Worm (Caenorhabditis elegans): ENCODE data around the gene F55A4.13.

Gene F55A4.13

DNA sequence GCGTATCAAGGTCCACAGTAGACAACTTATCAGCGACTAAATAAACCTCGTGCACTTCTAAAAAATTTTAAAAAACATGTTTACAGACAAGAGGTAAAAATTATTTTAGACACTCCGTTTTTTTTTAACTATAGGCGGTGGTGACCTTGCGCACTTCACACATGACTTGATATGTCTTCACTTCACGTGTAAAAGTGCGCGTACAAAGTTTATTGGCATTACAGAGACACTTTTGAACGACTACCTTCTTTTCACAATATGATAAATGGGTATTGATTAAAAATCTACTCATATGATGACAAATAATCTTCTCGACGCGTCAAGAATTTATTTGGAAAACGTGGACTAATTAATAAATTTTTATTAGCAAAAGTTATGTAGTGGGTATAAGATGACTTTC lies 9.4 kb upstream of the F55A4.13 start (continued):
- no peak for TF ChIP-seq unc-39 (tag; optimal IDR thresholded peaks at IDR 0.05)
- no peak for TF ChIP-seq ceh-20 (GFP tag; IDR thresholded peaks at IDR 0.05)
- no peak for TF ChIP-seq F49E8.2 (tag; optimal IDR thresholded peaks at IDR 0.05; ENCODE audit: borderline replicate concordance)
- no peak for TF ChIP-seq rbr-2 (tag; optimal IDR thresholded peaks at IDR 0.05)
- peak; percentile 52 for TF ChIP-seq mep-1 (tag; optimal IDR thresholded peaks at IDR 0.05)
- no peak for TF ChIP-seq madf-5 (GFP tag; IDR thresholded peaks at IDR 0.05)
- no peak for TF ChIP-seq madf-9 (GFP tag; conservative IDR thresholded peaks at IDR 0.05)
- no peak for TF ChIP-seq zag-1 (tag; optimal IDR thresholded peaks at IDR 0.05)

DNA sequence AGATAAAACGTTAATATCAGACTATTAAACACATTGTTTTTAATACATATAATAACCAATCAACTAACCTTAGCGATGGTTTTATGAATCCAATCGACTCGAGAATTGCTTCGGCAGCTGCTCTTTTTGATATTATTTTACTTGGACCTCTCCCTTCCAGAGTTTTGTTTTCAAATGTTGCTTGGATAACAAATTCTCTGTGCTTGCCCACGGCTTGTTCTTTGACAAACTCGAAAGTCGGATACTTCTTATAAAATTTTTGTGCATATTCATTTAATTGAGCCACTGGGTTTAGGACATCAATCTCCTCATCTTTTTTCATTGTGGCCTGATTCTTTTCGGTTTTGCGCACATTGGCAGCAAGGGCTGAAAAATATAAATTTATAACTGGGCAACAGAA lies 7.7 kb upstream of the F55A4.13 start, which contains the start of gene F55A4.3:
F55A4.3 (minus strand) TSS at position 101 of the 400 bp plus-strand sequence.
- TF ChIP-seq mxl-2 (GFP tag; conservative IDR thresholded peaks at IDR 0.05) (no peak), nhr-48 (tag; optimal IDR thresholded peaks at IDR 0.05) (no peak), set-16 (GFP tag; IDR thresholded peaks at IDR 0.05) (no peak), nhr-11 (tag; optimal IDR thresholded peaks at IDR 0.05) (no peak), dmd-8 (GFP tag; IDR thresholded peaks at IDR 0.05) (no peak), zfp-2 (tag; optimal IDR thresholded peaks at IDR 0.05) (no peak), mdl-1 (tag; optimal IDR thresholded peaks at IDR 0.05) (no peak), nhr-6 (tag; optimal IDR thresholded peaks at IDR 0.05) (no peak)

DNA sequence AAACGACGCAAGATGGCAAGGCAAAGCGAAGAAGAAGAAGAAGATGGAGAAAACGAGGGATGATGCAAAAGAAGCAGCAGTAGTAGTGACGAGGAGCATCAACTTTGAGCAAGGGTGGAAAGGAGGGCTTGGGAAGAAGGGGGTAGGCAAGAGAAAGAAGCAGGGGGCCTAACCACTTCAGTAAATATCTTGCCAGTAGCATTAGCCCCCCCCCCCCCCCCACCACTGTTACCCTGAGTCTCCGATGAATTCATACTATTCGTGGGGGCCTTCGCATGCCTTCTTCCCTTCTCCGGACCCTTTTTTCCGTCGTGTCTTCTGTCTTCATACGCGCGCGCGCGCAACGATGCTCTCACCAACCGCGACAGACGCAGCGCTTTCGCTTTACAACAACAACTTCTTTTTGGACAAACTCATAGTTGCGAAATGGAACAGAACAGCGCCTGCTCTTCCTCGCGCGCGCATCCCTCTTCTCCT lies 4.5 kb upstream of the F55A4.13 start:
- peak; percentile 31 for TF ChIP-seq hlh-11 (tag; optimal IDR thresholded peaks at IDR 0.05)
- peak; percentile 93 for TF ChIP-seq set-16 (GFP tag; IDR thresholded peaks at IDR 0.05)
- peak; percentile 22 for TF ChIP-seq hlh-30 (tag; optimal IDR thresholded peaks at IDR 0.05; ENCODE audit: insufficient read depth)
- TF ChIP-seq hif-1 (tag; optimal IDR thresholded peaks at IDR 0.05) = no peak
- peak; percentile 60; the same call in 1 of the 2 replicates for TF ChIP-seq ctbp-1 (GFP tag; IDR thresholded peaks at IDR 0.05)
- peak; percentile 24 for TF ChIP-seq F37D6.2 (tag; optimal IDR thresholded peaks at IDR 0.05)
- peak in 1 of 2 experiments; percentile 37 for TF ChIP-seq unc-62 (GFP tag; optimal IDR thresholded peaks at IDR 0.05 in 1 of 2)
- TF ChIP-seq unc-62 (tag; optimal IDR thresholded peaks at IDR 0.05) = no peak
- peak; percentile 93 for TF ChIP-seq aha-1 (tag)
- no peak for TF ChIP-seq ztf-11 (tag; optimal IDR thresholded peaks at IDR 0.05)
- 0 out of 2 replicates have a peak, but pooled peaks have one; percentile 22 for TF ChIP-seq ceh-20 (GFP tag; IDR thresholded peaks at IDR 0.05)
- peak; percentile 66 for TF ChIP-seq hmg-1.1 (GFP tag; IDR thresholded peaks at IDR 0.05)
- no peak for TF ChIP-seq T20F7.1 (GFP tag; optimal IDR thresholded peaks at IDR 0.05)
- peak; percentile 34 for TF ChIP-seq rbr-2 (tag; optimal IDR thresholded peaks at IDR 0.05)
- TF ChIP-seq mdl-1 (tag; optimal IDR thresholded peaks at IDR 0.05) = peak in 1 of 2 experiments; percentile 35

DNA sequence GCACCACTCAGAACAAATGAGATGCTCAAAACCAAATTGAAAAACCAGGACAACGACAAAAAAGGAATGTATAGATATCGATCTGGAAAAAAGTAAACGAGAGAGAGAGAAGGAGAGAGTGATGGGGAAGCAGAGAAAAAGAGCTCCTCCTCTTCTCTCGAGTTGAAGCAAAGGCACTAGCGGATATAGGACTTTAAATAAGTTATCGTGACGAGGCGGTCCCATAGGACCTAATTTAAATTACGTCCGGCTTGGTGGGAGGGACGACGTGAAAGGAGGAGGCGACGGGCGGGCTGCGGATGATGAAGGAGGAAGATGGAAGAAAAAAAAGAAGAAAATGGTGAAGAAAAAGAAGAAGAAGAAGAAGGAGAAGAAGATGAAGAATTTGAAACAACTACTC lies 1.2 kb upstream of the F55A4.13 start:
- TF ChIP-seq ama-1 (optimal IDR thresholded peaks at IDR 0.05) (no peak), F44E2.7 (GFP tag; IDR thresholded peaks at IDR 0.05) (no peak), D1046.2 (GFP tag; IDR thresholded peaks at IDR 0.05) (no peak), T26A8.4 (GFP tag; IDR thresholded peaks at IDR 0.05) (no peak), Y105C5A.15 (GFP tag; IDR thresholded peaks at IDR 0.05) (no peak), jun-1 (tag; optimal IDR thresholded peaks at IDR 0.05) (no peak), R02D3.7 (tag; optimal IDR thresholded peaks at IDR 0.05) (no peak), ztf-11 (tag; optimal IDR thresholded peaks at IDR 0.05) (no peak), dve-1 (tag; optimal IDR thresholded peaks at IDR 0.05; ENCODE audit: insufficient read depth) (no peak), mes-2 (tag; optimal IDR thresholded peaks at IDR 0.05; ENCODE audit: poor library complexity, severe bottlenecking) (no peak), hlh-30 (tag; optimal IDR thresholded peaks at IDR 0.05; ENCODE audit: insufficient read depth) (peak; percentile 19), snpc-1.2 (GFP tag; IDR thresholded peaks at IDR 0.05) (no peak), rbr-2 (tag; optimal IDR thresholded peaks at IDR 0.05) (peak; percentile 51), nhr-237 (tag; optimal IDR thresholded peaks at IDR 0.05) (no peak), mdl-1 (tag; optimal IDR thresholded peaks at IDR 0.05) (peak in 1 of 2 experiments; percentile 9), mep-1 (tag; optimal IDR thresholded peaks at IDR 0.05) (peak; percentile 44), nhr-77 (tag; optimal IDR thresholded peaks at IDR 0.05) (no peak), pqm-1 (tag; optimal IDR thresholded peaks at IDR 0.05) (no peak), ctbp-1 (GFP tag; IDR thresholded peaks at IDR 0.05) (peak; percentile 67; the same call in 1 of the 2 replicates), tag-97 (GFP tag; IDR thresholded peaks at IDR 0.05) (no peak), lir-3 (tag; optimal IDR thresholded peaks at IDR 0.05) (no peak), mxl-2 (GFP tag; conservative IDR thresholded peaks at IDR 0.05) (no peak), F49E8.2 (tag; optimal IDR thresholded peaks at IDR 0.05; ENCODE audit: borderline replicate concordance) (no peak), egl-27 (tag; optimal IDR thresholded peaks at IDR 0.05) (no peak), zag-1 (tag; optimal IDR thresholded peaks at IDR 0.05) (no peak), nhr-11 (tag; optimal IDR thresholded peaks at IDR 0.05) (no peak), ces-1 (GFP tag; optimal IDR thresholded peaks at IDR 0.05) (peak; percentile 61), cey-2 (tag; optimal IDR thresholded peaks at IDR 0.05; ENCODE audit: borderline replicate concordance, insufficient read depth) (no peak)

All from whole organism, L4 larva.